Worm (Caenorhabditis elegans): ENCODE data around the gene JC8.7.

Gene JC8.7

ce11 chrIV:13250243-13250642, 3.2 kb downstream of the JC8.7 start:
- no peak for TF ChIP-seq sptf-2 (GFP tag; optimal IDR thresholded peaks at IDR 0.05)
- peak; percentile 11 for TF ChIP-seq repo-1 (tag; optimal IDR thresholded peaks at IDR 0.05)
- no peak for TF ChIP-seq ccch-3 (GFP tag; optimal IDR thresholded peaks at IDR 0.05)
- TF ChIP-seq ztf-18 (tag; optimal IDR thresholded peaks at IDR 0.05): no peak
- no peak for TF ChIP-seq chd-7 (tag; optimal IDR thresholded peaks at IDR 0.05)
- TF ChIP-seq snpc-4 (GFP tag; optimal IDR thresholded peaks at IDR 0.05): no peak
- TF ChIP-seq snpc-4 (tag; optimal IDR thresholded peaks at IDR 0.05): no peak
- TF ChIP-seq zfh-2 (GFP tag; conservative IDR thresholded peaks at IDR 0.05): no peak
- no peak for TF ChIP-seq attf-6 (GFP tag; IDR thresholded peaks at IDR 0.05)
- no peak for TF ChIP-seq F33H1.4 (GFP tag; IDR thresholded peaks at IDR 0.05)
- no peak for TF ChIP-seq mes-4 (tag; optimal IDR thresholded peaks at IDR 0.05)
- TF ChIP-seq nhr-80 (tag; optimal IDR thresholded peaks at IDR 0.05): no peak
- 0 out of 2 replicates have a peak, but pooled peaks have one; percentile 63 for TF ChIP-seq cebp-2 (GFP tag; IDR thresholded peaks at IDR 0.05)
- no peak for TF ChIP-seq pha-4 (tag; optimal IDR thresholded peaks at IDR 0.05)
- no peak; the same call in 1 of the 2 replicates for TF ChIP-seq Y95B8A.8 (GFP tag; IDR thresholded peaks at IDR 0.05)
- no peak for TF ChIP-seq F22D6.2 (tag; optimal IDR thresholded peaks at IDR 0.05)
- TF ChIP-seq let-526 (GFP tag; IDR thresholded peaks at IDR 0.05): no peak
- TF ChIP-seq lag-1 (GFP tag; IDR thresholded peaks at IDR 0.05): no peak
- no peak for TF ChIP-seq hsf-1 (GFP tag; IDR thresholded peaks at IDR 0.05)
- TF ChIP-seq cebp-1 (GFP tag; IDR thresholded peaks at IDR 0.05): peak; percentile 70
- peak; percentile 45 for TF ChIP-seq cebp-1 (tag; optimal IDR thresholded peaks at IDR 0.05)
- TF ChIP-seq ceh-40 (GFP tag; IDR thresholded peaks at IDR 0.05): no peak
- 0 out of 2 replicates have a peak, but pooled peaks have one; percentile 11 for TF ChIP-seq Y56A3A.18 (GFP tag; IDR thresholded peaks at IDR 0.05)
- no peak for TF ChIP-seq K12H6.12 (tag; optimal IDR thresholded peaks at IDR 0.05)
- peak; percentile 63; the same call in 1 of the 2 replicates for TF ChIP-seq Y53G8AR.9 (GFP tag; conservative IDR thresholded peaks at IDR 0.05)
- TF ChIP-seq F37B4.10 (GFP tag; IDR thresholded peaks at IDR 0.05): 0 out of 2 replicates have a peak, but pooled peaks have one; percentile 43
- no peak for TF ChIP-seq B0261.1 (tag; optimal IDR thresholded peaks at IDR 0.05)

- TF ChIP-seq lin-40 (tag; optimal IDR thresholded peaks at IDR 0.05) (no peak), F23B12.7 (tag; optimal IDR thresholded peaks at IDR 0.05; ENCODE audit: insufficient read depth) (no peak), pbrm-1 (GFP tag; IDR thresholded peaks at IDR 0.05) (no peak), unc-130 (GFP tag; optimal IDR thresholded peaks at IDR 0.05) (no peak), akir-1 (GFP tag; optimal IDR thresholded peaks at IDR 0.05) (no peak), lin-26 (GFP tag; IDR thresholded peaks at IDR 0.05) (no peak), ztf-6 (GFP tag; IDR thresholded peaks at IDR 0.05) (no peak), attf-3 (GFP tag; conservative IDR thresholded peaks at IDR 0.05) (no peak), cebp-2 (GFP tag; IDR thresholded peaks at IDR 0.05) (no peak), lag-1 (GFP tag; IDR thresholded peaks at IDR 0.05) (no peak), zim-3 (tag; optimal IDR thresholded peaks at IDR 0.05) (no peak), fkh-3 (tag; optimal IDR thresholded peaks at IDR 0.05) (no peak), B0019.2 (GFP tag; conservative IDR thresholded peaks at IDR 0.05) (no peak)
Measured at ce11 chrIV:13252211-13252610, 5.2 kb downstream of the JC8.7 start, which contains the start of gene ttr-51. Gene ttr-51 (minus strand): TSS chrIV:13252311.

- TF ChIP-seq repo-1 (tag; optimal IDR thresholded peaks at IDR 0.05): no peak
- TF ChIP-seq nhr-90 (tag; optimal IDR thresholded peaks at IDR 0.05): peak; percentile 5
- TF ChIP-seq pha-4 (tag; optimal IDR thresholded peaks at IDR 0.05): peak; percentile 65
- no peak for TF ChIP-seq nfyb-1 (GFP tag; IDR thresholded peaks at IDR 0.05)
- no peak for TF ChIP-seq F37B4.10 (GFP tag; IDR thresholded peaks at IDR 0.05)
- peak; percentile 74 for TF ChIP-seq unc-62 (GFP tag; optimal IDR thresholded peaks at IDR 0.05)
- peak; percentile 94 for TF ChIP-seq nhr-80 (tag; optimal IDR thresholded peaks at IDR 0.05)
- no peak for TF ChIP-seq ceh-79 (tag; optimal IDR thresholded peaks at IDR 0.05)
- peak; percentile 28 to 58 for TF ChIP-seq let-607 (tag; optimal IDR thresholded peaks at IDR 0.05)
- peak; percentile 36 for TF ChIP-seq madf-10 (tag; optimal IDR thresholded peaks at IDR 0.05)
- no peak for TF ChIP-seq bed-2 (GFP tag; IDR thresholded peaks at IDR 0.05)
- TF ChIP-seq ekl-4 (GFP tag; IDR thresholded peaks at IDR 0.05): 0 out of 2 replicates have a peak, but pooled peaks have one; percentile 22
- peak; percentile 48 for TF ChIP-seq ztf-22 (GFP tag; optimal IDR thresholded peaks at IDR 0.05)
- TF ChIP-seq F52B5.7 (tag; optimal IDR thresholded peaks at IDR 0.05): no peak
- TF ChIP-seq hsf-1 (GFP tag; IDR thresholded peaks at IDR 0.05): no peak
Measured at ce11 chrIV:13253841-13254240, 6.8 kb downstream of the JC8.7 start, which contains the start of gene ttr-45. Gene ttr-45 (plus strand): TSS chrIV:13254225.
